Fruit fly (Drosophila melanogaster): Measurements from ENCODE around the gene Cph.

Gene Cph

DNA sequence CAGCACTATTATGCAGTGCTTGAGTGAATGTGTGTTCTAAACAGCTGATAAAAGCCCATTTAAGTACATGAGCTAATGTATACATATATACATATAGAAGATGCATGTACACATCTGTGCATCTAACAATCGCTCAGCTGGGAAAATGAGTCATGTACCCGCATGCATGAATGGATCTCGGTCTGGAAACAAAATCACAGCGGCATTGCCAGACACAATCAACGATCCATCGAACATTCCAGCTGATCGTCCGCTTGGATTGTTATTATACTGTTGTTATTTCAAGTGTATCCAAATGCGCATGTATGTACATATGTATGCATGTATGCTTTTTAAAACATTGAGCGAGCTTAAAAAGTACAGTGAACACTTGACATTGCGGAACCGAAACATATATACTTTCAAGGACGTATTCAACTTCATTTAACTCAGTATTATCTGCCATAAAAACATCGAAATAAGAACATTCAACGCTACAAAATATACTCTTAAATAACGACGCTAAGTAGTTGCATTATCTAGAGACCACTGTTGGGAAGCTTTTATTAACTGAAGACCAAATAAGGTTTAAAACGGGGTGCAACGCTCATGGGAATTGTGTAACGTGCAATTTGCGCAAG, 42.1 kb upstream of the Cph start (continued):
- no peak for TF ChIP-seq grn (GFP tag; optimal IDR thresholded peaks at IDR 0.05)
- TF ChIP-seq Hr51 (GFP tag; optimal IDR thresholded peaks at IDR 0.05): peak; percentile 46 to 87
- TF ChIP-seq tap (tag; optimal IDR thresholded peaks at IDR 0.05): peak; percentile 89
- TF ChIP-seq CG3281 (GFP tag; optimal IDR thresholded peaks at IDR 0.05): peak; percentile 51
- TF ChIP-seq Max (GFP tag; optimal IDR thresholded peaks at IDR 0.05): peak; percentile 55
- peak; percentile 43 for TF ChIP-seq CG10431 (GFP tag; optimal IDR thresholded peaks at IDR 0.05)
- peak; percentile 41; the same call in 1 of the 2 replicates for TF ChIP-seq CG6272 (GFP tag; IDR thresholded peaks at IDR 0.05)
- peak; percentile 66 for TF ChIP-seq repo (GFP tag; optimal IDR thresholded peaks at IDR 0.05)
- peak; percentile 77 for TF ChIP-seq CG32767 (GFP tag; IDR thresholded peaks at IDR 0.05)
- TF ChIP-seq CG16813 (GFP tag; IDR thresholded peaks at IDR 0.05; ENCODE audit: partially characterized antibody): no peak
- TF ChIP-seq CG1602 (GFP tag; optimal IDR thresholded peaks at IDR 0.05): peak; percentile 56
- TF ChIP-seq CG17385 (GFP tag; optimal IDR thresholded peaks at IDR 0.05): peak; percentile 80
- TF ChIP-seq hb (GFP tag; IDR thresholded peaks at IDR 0.05; ENCODE audit: partially characterized antibody): no peak
- TF ChIP-seq eyg (GFP tag; optimal IDR thresholded peaks at IDR 0.05): peak; percentile 52
- TF ChIP-seq usp (GFP tag; optimal IDR thresholded peaks at IDR 0.05): no peak
- TF ChIP-seq Dip3 (GFP tag; optimal IDR thresholded peaks at IDR 0.05): peak; percentile 50
- TF ChIP-seq CG9215 (GFP tag; IDR thresholded peaks at IDR 0.05): no peak; the same call in 1 of the 2 replicates
- TF ChIP-seq YL-1 (GFP tag; optimal IDR thresholded peaks at IDR 0.05): no peak
- TF ChIP-seq D (optimal IDR thresholded peaks at IDR 0.05): no peak
- peak; percentile 56 for TF ChIP-seq D (GFP tag; optimal IDR thresholded peaks at IDR 0.05)
- peak; percentile 70; the same call in 1 of the 2 replicates for TF ChIP-seq sob (GFP tag; IDR thresholded peaks at IDR 0.05)
- peak; percentile 76 for TF ChIP-seq pnt (GFP tag; optimal IDR thresholded peaks at IDR 0.05)
- peak; percentile 81 for TF ChIP-seq CG14014 (GFP tag; IDR thresholded peaks at IDR 0.05)
- TF ChIP-seq CG8359 (GFP tag; optimal IDR thresholded peaks at IDR 0.05; ENCODE audit: borderline replicate concordance): peak; percentile 2
- peak; percentile 70 for TF ChIP-seq CG18262 (tag; optimal IDR thresholded peaks at IDR 0.05)
- TF ChIP-seq CTCF (GFP tag; optimal IDR thresholded peaks at IDR 0.05): peak; percentile 8
- TF ChIP-seq danr (GFP tag; IDR thresholded peaks at IDR 0.05): 0 out of 2 replicates have a peak, but pooled peaks have one; percentile 37
- TF ChIP-seq Chrac-16 (GFP tag; optimal IDR thresholded peaks at IDR 0.05): peak; percentile 59
- TF ChIP-seq ranshi (GFP tag; IDR thresholded peaks at IDR 0.05): peak; percentile 72
- peak; percentile 24 for TF ChIP-seq CG13775 (GFP tag; optimal IDR thresholded peaks at IDR 0.05)
- peak; percentile 12 for TF ChIP-seq D19B (GFP tag; optimal IDR thresholded peaks at IDR 0.05)
- TF ChIP-seq dpn (GFP tag; optimal IDR thresholded peaks at IDR 0.05): peak; percentile 65 to 82
- TF ChIP-seq CG14860 (GFP tag; IDR thresholded peaks at IDR 0.05; ENCODE audit: partially characterized antibody): no peak
- no peak for TF ChIP-seq pros (GFP tag; optimal IDR thresholded peaks at IDR 0.05)
- TF ChIP-seq onecut (GFP tag; IDR thresholded peaks at IDR 0.05): peak; percentile 80
- peak; percentile 96 for TF ChIP-seq grau (tag; optimal IDR thresholded peaks at IDR 0.05)
- peak in 1 of 2 experiments; percentile 86 for TF ChIP-seq bsh (GFP tag; optimal IDR thresholded peaks at IDR 0.05)
- no peak for TF ChIP-seq klu (GFP tag; IDR thresholded peaks at IDR 0.05)
- peak; percentile 3 for TF ChIP-seq slou (GFP tag; optimal IDR thresholded peaks at IDR 0.05)
- TF ChIP-seq CG8944 (GFP tag; optimal IDR thresholded peaks at IDR 0.05): peak; percentile 72
- TF ChIP-seq Ada2b (GFP tag; IDR thresholded peaks at IDR 0.05): peak; percentile 83
- TF ChIP-seq unpg (GFP tag; optimal IDR thresholded peaks at IDR 0.05): peak; percentile 87
- no peak for TF ChIP-seq inv (GFP tag; IDR thresholded peaks at IDR 0.05; ENCODE audit: partially characterized antibody)
- no peak for TF ChIP-seq bigmax (GFP tag; optimal IDR thresholded peaks at IDR 0.05)
- peak; percentile 57 for TF ChIP-seq jumu (GFP tag; optimal IDR thresholded peaks at IDR 0.05)
- TF ChIP-seq nom (GFP tag; optimal IDR thresholded peaks at IDR 0.05): peak; percentile 4
- no peak for TF ChIP-seq Hr39 (optimal IDR thresholded peaks at IDR 0.05)
- no peak for TF ChIP-seq amos (GFP tag; IDR thresholded peaks at IDR 0.05; ENCODE audit: partially characterized antibody)
- TF ChIP-seq Meics (GFP tag; optimal IDR thresholded peaks at IDR 0.05): peak; percentile 73
- TF ChIP-seq CkIIα-i1 (GFP tag; IDR thresholded peaks at IDR 0.05): 0 out of 2 replicates have a peak, but pooled peaks have one; percentile 17
